Worm (Caenorhabditis elegans) whole organism, midembryonic: ENCODE data around the gene Y57G11C.38.

ENCODE experiments used
- T22C8.4 ChIP-seq: fragments of 200-800 bp; sonication (Bioruptor generic); IDR thresholded peaks from 2 replicates; pipeline ENCODE4 v1.3.6; 2022; ENCODE audit warnings: missing genetic modification characterization, missing compliant biosample characterization
- flt-1 ChIP-seq: fragments of 200-800 bp; sonication (Bioruptor generic); IDR thresholded peaks from 2 replicates; pipeline ENCODE4 v1.3.6; 2022; ENCODE audit warnings: missing genetic modification characterization, missing compliant biosample characterization
- med-1 ChIP-seq: sonication (generic microtip); optimal IDR thresholded peaks from 2 replicates; lab custom pipeline; 2017; ENCODE audit warnings: missing genetic modification characterization, mild to moderate bottlenecking, missing compliant biosample characterization, antibody characterized with exemption, missing genetic modification reagents; ENCODE audit not compliant: insufficient read depth
- ref-1 ChIP-seq: fragments of 200-800 bp; sonication (Bioruptor generic); conservative IDR thresholded peaks from 2 replicates; pipeline ENCODE4 v1.3.6; 2022; ENCODE audit warnings: missing genetic modification reagents, missing genetic modification characterization, missing compliant biosample characterization
- tab-1 ChIP-seq: fragments of 200-800 bp; sonication (Bioruptor generic); IDR thresholded peaks from 2 replicates; pipeline ENCODE4 v1.3.6; 2022; ENCODE audit warnings: missing genetic modification characterization, missing compliant biosample characterization
- ztf-29 ChIP-seq: fragments of 200-800 bp; sonication (Bioruptor generic); IDR thresholded peaks from 2 replicates; pipeline ENCODE4 v1.3.6; 2022; ENCODE audit warnings: missing genetic modification reagents, missing genetic modification characterization, missing compliant biosample characterization

DNA sequence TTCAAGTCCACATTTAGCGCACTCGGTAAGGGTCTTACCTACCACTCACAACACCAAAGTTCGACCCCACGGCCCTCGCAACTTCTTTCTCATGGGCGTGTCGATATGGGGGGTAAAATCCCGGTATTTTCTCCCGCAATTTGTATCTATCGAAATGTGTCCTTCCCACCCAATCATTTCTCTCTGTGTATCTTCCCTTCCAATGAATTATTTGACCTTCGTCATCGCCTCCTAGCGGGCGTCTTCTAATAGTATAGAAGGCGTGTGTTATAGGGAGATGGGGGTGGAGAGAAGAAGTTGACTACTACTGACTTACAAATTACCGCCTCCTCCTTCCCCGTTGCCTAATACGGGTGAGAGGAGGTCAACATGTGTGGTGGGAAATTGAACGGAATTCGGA lies 14.4 kb downstream of the Y57G11C.38 start:
- TF ChIP-seq tab-1 (GFP tag; lab: Robert Waterston, UW), result no peak
- no peak for TF ChIP-seq med-1 (GFP tag; lab: Kevin White, UChicago)
- no peak for TF ChIP-seq ztf-29 (GFP tag; lab: Robert Waterston, UW)
- TF ChIP-seq ref-1 (GFP tag; lab: Robert Waterston, UW), result no peak
- no peak for TF ChIP-seq T22C8.4 (GFP tag; lab: Robert Waterston, UW)
- no peak for TF ChIP-seq flt-1 (GFP tag; lab: Robert Waterston, UW)
